Worm (Caenorhabditis elegans) whole organism, L4 larva: ENCODE data around the gene C08E8.4.

ENCODE experiments used
- aha-1 ChIP-seq: fragments of 150-350 bp; peaks from one replicate; lab custom pipeline; 2014; ENCODE audit warnings: missing biosample characterization, missing genetic modification characterization
- nhr-48 ChIP-seq: sonication (generic microtip); optimal IDR thresholded peaks from 2 replicates; lab custom pipeline; 2016; ENCODE audit warnings: mild to moderate bottlenecking, missing genetic modification characterization, missing compliant biosample characterization

DNA sequence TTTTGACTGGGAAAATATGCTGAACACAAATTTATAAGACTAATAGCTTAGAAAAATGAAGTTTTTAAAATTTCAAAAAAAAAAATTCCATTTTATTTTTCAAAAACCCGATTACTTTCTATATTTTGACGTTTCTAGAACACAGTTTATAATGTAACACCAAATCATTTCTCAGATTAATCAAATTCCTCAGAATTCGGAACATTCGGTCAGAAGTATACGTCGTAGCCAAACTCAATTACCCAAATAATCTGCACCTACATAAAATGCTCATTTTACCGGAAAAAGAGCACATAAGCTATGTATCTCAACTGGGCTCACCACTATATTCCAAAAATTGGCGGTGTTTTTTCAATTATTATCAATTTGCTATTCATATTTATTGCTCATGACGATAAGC lies 49.2 kb downstream of the C08E8.4 start, which contains the start of gene srj-26:
- TF ChIP-seq aha-1 (tag; lab: Kevin White, UChicago) (no peak), nhr-48 (tag; lab: Kevin White, UChicago) (no peak)
